Worm (Caenorhabditis elegans) whole organism, mixed stage, embryonic: ENCODE measurements around the gene fbxa-59.

Source experiments
- M03D4.4 ChIP-seq: sonication (generic microtip); optimal IDR thresholded peaks from 2 replicates; lab custom pipeline; 2017; ENCODE audit warnings: mild to moderate bottlenecking, missing genetic modification characterization, missing compliant biosample characterization
- bed-3 ChIP-seq: fragments of 200-800 bp; sonication (Bioruptor generic); optimal IDR thresholded peaks from 3 replicates; lab custom pipeline; 2018; ENCODE audit warnings: mild to moderate bottlenecking, missing genetic modification characterization, moderate library complexity, missing compliant biosample characterization
- blmp-1 ChIP-seq: fragments of 150-350 bp; optimal IDR thresholded peaks from 2 replicates; lab custom pipeline; 2014; ENCODE audit warnings: missing biosample characterization, missing genetic modification characterization
- ceh-39 ChIP-seq: fragments of 150-350 bp; optimal IDR thresholded peaks from 2 replicates; lab custom pipeline; 2014; ENCODE audit warnings: missing biosample characterization, missing genetic modification characterization
- ceh-43 ChIP-seq: fragments of 200-800 bp; sonication (Bioruptor generic); optimal IDR thresholded peaks from 2 replicates; lab custom pipeline; 2018; ENCODE audit warnings: mild to moderate bottlenecking, missing genetic modification characterization, moderate library complexity, missing compliant biosample characterization
- ceh-83 ChIP-seq: fragments of 200-800 bp; sonication (Bioruptor generic); optimal IDR thresholded peaks from 2 replicates; lab custom pipeline; 2018; ENCODE audit warnings: mild to moderate bottlenecking, missing genetic modification characterization, missing compliant biosample characterization
- ces-1 ChIP-seq: fragments of 150-350 bp; optimal IDR thresholded peaks from 2 replicates; lab custom pipeline; 2014; ENCODE audit warnings: missing biosample characterization, missing genetic modification reagents, missing genetic modification characterization
- cnd-1 ChIP-seq: fragments of 200-800 bp; sonication (Bioruptor generic); optimal IDR thresholded peaks from 2 replicates; lab custom pipeline; 2018; ENCODE audit warnings: mild to moderate bottlenecking, missing genetic modification characterization, missing compliant biosample characterization
- drap-1 ChIP-seq: fragments of 200-800 bp; sonication (Bioruptor generic); optimal IDR thresholded peaks from 3 replicates; lab custom pipeline; 2018; ENCODE audit warnings: mild to moderate bottlenecking, missing genetic modification characterization, missing compliant biosample characterization
- elt-1 ChIP-seq: sonication (generic microtip); optimal IDR thresholded peaks from 2 replicates; lab custom pipeline; 2017; ENCODE audit warnings: missing genetic modification characterization, mild to moderate bottlenecking, missing compliant biosample characterization, antibody characterized with exemption, moderate library complexity, borderline replicate concordance; ENCODE audit not compliant: insufficient read depth
- elt-3 ChIP-seq: fragments of 150-350 bp; optimal IDR thresholded peaks from 2 replicates; lab custom pipeline; 2014; ENCODE audit warnings: missing biosample characterization, missing genetic modification characterization
- flh-1 ChIP-seq: fragments of 200-800 bp; sonication (Bioruptor generic); optimal IDR thresholded peaks from 2 replicates; lab custom pipeline; 2018; ENCODE audit warnings: mild to moderate bottlenecking, missing genetic modification characterization, moderate library complexity, missing compliant biosample characterization
- ham-2 ChIP-seq: fragments of 200-800 bp; sonication (Bioruptor generic); optimal IDR thresholded peaks from 2 replicates; lab custom pipeline; 2018; ENCODE audit warnings: mild to moderate bottlenecking, missing genetic modification characterization, missing compliant biosample characterization
- hlh-1 ChIP-seq: fragments of 150-350 bp; optimal IDR thresholded peaks from 2 replicates; lab custom pipeline; 2014; ENCODE audit warnings: missing biosample characterization, missing genetic modification reagents, missing genetic modification characterization
- lin-13 ChIP-seq: fragments of 150-350 bp; optimal IDR thresholded peaks from 2 replicates; lab custom pipeline; 2014; ENCODE audit warnings: missing biosample characterization, missing genetic modification characterization
- lin-32 ChIP-seq: fragments of 200-800 bp; sonication (Bioruptor generic); optimal IDR thresholded peaks from 2 replicates; lab custom pipeline; 2018; ENCODE audit warnings: mild to moderate bottlenecking, missing genetic modification characterization, missing compliant biosample characterization
- lsy-2 ChIP-seq: fragments of 150-350 bp; optimal IDR thresholded peaks from 2 replicates; lab custom pipeline; 2014; ENCODE audit warnings: missing biosample characterization, missing genetic modification characterization
- mab-5 ChIP-seq: fragments of 150-350 bp; optimal IDR thresholded peaks from 2 replicates; lab custom pipeline; 2014; ENCODE audit warnings: missing biosample characterization, missing genetic modification characterization
- mep-1 ChIP-seq: fragments of 150-350 bp; optimal IDR thresholded peaks from 2 replicates; lab custom pipeline; 2017; ENCODE audit warnings: missing biosample characterization, missing genetic modification reagents, missing genetic modification characterization, inconsistent platforms
- mls-2 ChIP-seq: sonication (generic microtip); optimal IDR thresholded peaks from 2 replicates; lab custom pipeline; 2016; ENCODE audit warnings: mild to moderate bottlenecking, missing genetic modification characterization, moderate library complexity, missing compliant biosample characterization
- nhr-12 ChIP-seq: fragments of 150-350 bp; optimal IDR thresholded peaks from 2 replicates; lab custom pipeline; 2014; ENCODE audit warnings: missing biosample characterization, missing genetic modification characterization
- nhr-2 ChIP-seq: fragments of 150-350 bp; optimal IDR thresholded peaks from 2 replicates; lab custom pipeline; 2014; ENCODE audit warnings: missing biosample characterization, missing genetic modification characterization
- nhr-237 ChIP-seq: fragments of 150-350 bp; optimal IDR thresholded peaks from 2 replicates; lab custom pipeline; 2014; ENCODE audit warnings: missing biosample characterization, missing genetic modification characterization
- nhr-28 ChIP-seq: fragments of 150-350 bp; optimal IDR thresholded peaks from 2 replicates; lab custom pipeline; 2014; ENCODE audit warnings: missing biosample characterization, missing genetic modification characterization
- nhr-76 ChIP-seq: sonication (generic microtip); optimal IDR thresholded peaks from 2 replicates; lab custom pipeline; 2017; ENCODE audit warnings: missing biosample characterization, missing genetic modification characterization
- pha-4 ChIP-seq: fragments of 150-350 bp; optimal IDR thresholded peaks from 2 replicates; lab custom pipeline; 2018; ENCODE audit warnings: missing biosample characterization, missing genetic modification reagents, missing genetic modification characterization
- sem-2 ChIP-seq: fragments of 200-800 bp; sonication (Bioruptor generic); optimal IDR thresholded peaks from 2 replicates; lab custom pipeline; 2018; ENCODE audit warnings: mild to moderate bottlenecking, missing genetic modification characterization, missing compliant biosample characterization
- snpc-4 ChIP-seq: fragments of 150-350 bp; optimal IDR thresholded peaks from 2 replicates; lab custom pipeline; 2014; ENCODE audit warnings: missing biosample characterization, missing genetic modification characterization
- sptf-1 ChIP-seq: sonication (generic microtip); optimal IDR thresholded peaks from 2 replicates; lab custom pipeline; 2017; ENCODE audit warnings: mild to moderate bottlenecking, missing genetic modification characterization, moderate library complexity, missing compliant biosample characterization
- tbx-8 ChIP-seq: fragments of 200-800 bp; sonication (Bioruptor generic); optimal IDR thresholded peaks from 2 replicates; lab custom pipeline; 2018; ENCODE audit warnings: mild to moderate bottlenecking, missing genetic modification characterization, moderate library complexity, missing compliant biosample characterization
- unc-120 ChIP-seq: sonication (generic microtip); optimal IDR thresholded peaks from 2 replicates; lab custom pipeline; 2017; ENCODE audit warnings: missing genetic modification characterization, missing compliant biosample characterization; ENCODE audit not compliant: poor library complexity, severe bottlenecking
- unc-39 ChIP-seq: fragments of 150-350 bp; optimal IDR thresholded peaks from 2 replicates; lab custom pipeline; 2014; ENCODE audit warnings: missing biosample characterization, missing genetic modification characterization
- zip-8 ChIP-seq: fragments of 150-350 bp; optimal IDR thresholded peaks from 2 replicates; lab custom pipeline; 2014; ENCODE audit warnings: missing biosample characterization, missing genetic modification characterization
- ztf-11 ChIP-seq: fragments of 150-350 bp; optimal IDR thresholded peaks from 2 replicates; lab custom pipeline; 2014; ENCODE audit warnings: missing biosample characterization, missing genetic modification characterization

The fbxa-59 gene

DNA sequence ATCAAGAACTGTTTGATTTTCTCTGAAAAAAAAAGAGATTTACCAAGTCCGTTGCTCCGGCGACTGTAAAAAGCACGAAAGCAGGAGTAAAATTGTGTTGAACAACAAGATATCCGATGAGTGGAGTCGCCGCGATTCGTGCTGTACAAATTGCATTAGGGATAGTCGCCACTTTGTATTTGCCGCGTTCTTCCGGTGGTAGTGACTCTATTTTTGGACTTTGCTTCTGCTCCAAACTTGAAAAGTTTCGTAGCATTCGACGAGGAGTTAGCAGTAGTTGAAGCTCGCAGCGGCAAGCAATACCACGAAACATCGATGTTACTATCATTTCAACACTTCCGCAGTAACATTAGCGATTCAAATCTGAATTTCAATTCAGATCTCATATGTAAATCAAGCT is 33.7 kb downstream of the fbxa-59 start, which contains the start of gene crls-1:
Gene crls-1, minus strand, starts transcription at position 363 of the 400 bp plus-strand sequence.
- TF ChIP-seq elt-3 (tag; lab: Kevin White, UChicago) (no peak), bed-3 (GFP tag; lab: Kevin White, UChicago) (no peak), lin-32 (no peak), unc-39 (tag; lab: Kevin White, UChicago) (no peak), nhr-76 (tag; lab: Kevin White, UChicago) (no peak), mls-2 (tag; lab: Kevin White, UChicago) (no peak), cnd-1 (tag; lab: Kevin White, UChicago) (no peak), snpc-4 (no peak), nhr-237 (tag; lab: Kevin White, UChicago) (no peak), ces-1 (GFP tag; lab: Kevin White, UChicago) (no peak), ceh-83 (GFP tag; lab: Kevin White, UChicago) (no peak)

DNA sequence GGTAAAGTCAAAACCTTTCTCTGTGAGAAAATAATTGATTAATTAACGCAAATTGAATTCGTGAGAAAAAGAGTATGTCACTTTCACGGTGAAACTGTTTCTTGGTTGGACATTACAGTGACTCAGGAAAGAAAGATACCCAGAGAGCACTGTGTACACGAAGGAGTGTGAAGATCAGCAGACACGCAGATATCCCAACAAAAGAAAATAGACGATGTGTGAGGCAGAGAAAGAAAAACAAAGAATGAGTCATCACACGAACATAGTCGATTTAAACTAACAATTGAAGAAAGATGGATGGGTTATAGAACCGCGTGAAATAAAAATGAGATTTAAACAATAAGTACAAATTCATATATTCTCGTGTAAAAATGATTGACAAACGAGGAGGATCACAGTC is 35.3 kb downstream of the fbxa-59 start:
- no peak for TF ChIP-seq mls-2 (tag; lab: Kevin White, UChicago)
- no peak for TF ChIP-seq elt-1 (tag; lab: Kevin White, UChicago)
- peak; percentile 24 for TF ChIP-seq nhr-237 (tag; lab: Kevin White, UChicago)
- no peak for TF ChIP-seq drap-1 (GFP tag; lab: Kevin White, UChicago)
- no peak for TF ChIP-seq nhr-28 (tag; lab: Kevin White, UChicago)
- no peak for TF ChIP-seq lin-13 (tag; lab: Kevin White, UChicago)
- no peak for TF ChIP-seq nhr-2 (tag; lab: Kevin White, UChicago)
- TF ChIP-seq nhr-76 (tag; lab: Kevin White, UChicago): no peak
- TF ChIP-seq bed-3 (GFP tag; lab: Kevin White, UChicago): no peak
- peak; percentile 60 for TF ChIP-seq pha-4 (tag; lab: Kevin White, UChicago)
- TF ChIP-seq blmp-1 (tag; lab: Kevin White, UChicago): no peak
- TF ChIP-seq zip-8 (tag; lab: Kevin White, UChicago): no peak
- no peak for TF ChIP-seq lsy-2 (tag; lab: Kevin White, UChicago)
- TF ChIP-seq sem-2 (GFP tag; lab: Kevin White, UChicago): no peak
- TF ChIP-seq ztf-11 (tag; lab: Kevin White, UChicago): no peak

DNA sequence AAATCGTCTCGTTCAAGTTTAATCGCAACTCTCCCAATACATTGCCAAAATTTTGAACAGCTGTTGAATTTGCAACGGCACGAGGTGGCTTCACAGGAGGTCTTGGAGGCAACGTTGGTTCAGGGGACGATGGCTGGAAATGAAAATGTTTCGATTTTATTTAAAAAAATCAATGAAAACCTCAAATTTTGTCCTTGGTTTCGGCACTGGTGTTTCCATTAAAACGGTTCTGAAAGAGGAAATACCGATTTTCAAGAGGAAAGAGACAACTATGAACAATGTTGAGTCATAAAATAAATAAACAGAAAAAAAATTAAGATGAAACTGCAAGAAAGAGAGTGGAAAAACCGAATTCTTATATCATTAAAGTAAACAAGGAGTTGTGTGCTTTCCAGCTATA is 36.0 kb downstream of the fbxa-59 start, which contains the start of gene F23H11.4:
Gene F23H11.4, minus strand, starts transcription at position 229 of the 400 bp plus-strand sequence.
- TF ChIP-seq ceh-39 (no peak), hlh-1 (tag; lab: Kevin White, UChicago) (no peak), mep-1 (tag; lab: Kevin White, UChicago) (no peak), nhr-76 (tag; lab: Kevin White, UChicago) (no peak), nhr-12 (no peak), tbx-8 (GFP tag; lab: Kevin White, UChicago) (no peak), unc-39 (tag; lab: Kevin White, UChicago) (no peak), flh-1 (GFP tag; lab: Kevin White, UChicago) (no peak), lin-32 (no peak), mab-5 (tag; lab: Kevin White, UChicago) (no peak), zip-8 (tag; lab: Kevin White, UChicago) (no peak), ztf-11 (tag; lab: Kevin White, UChicago) (no peak), elt-1 (tag; lab: Kevin White, UChicago) (no peak), M03D4.4 (tag; lab: Kevin White, UChicago) (no peak), sptf-1 (tag; lab: Kevin White, UChicago) (no peak), drap-1 (GFP tag; lab: Kevin White, UChicago) (no peak)

DNA sequence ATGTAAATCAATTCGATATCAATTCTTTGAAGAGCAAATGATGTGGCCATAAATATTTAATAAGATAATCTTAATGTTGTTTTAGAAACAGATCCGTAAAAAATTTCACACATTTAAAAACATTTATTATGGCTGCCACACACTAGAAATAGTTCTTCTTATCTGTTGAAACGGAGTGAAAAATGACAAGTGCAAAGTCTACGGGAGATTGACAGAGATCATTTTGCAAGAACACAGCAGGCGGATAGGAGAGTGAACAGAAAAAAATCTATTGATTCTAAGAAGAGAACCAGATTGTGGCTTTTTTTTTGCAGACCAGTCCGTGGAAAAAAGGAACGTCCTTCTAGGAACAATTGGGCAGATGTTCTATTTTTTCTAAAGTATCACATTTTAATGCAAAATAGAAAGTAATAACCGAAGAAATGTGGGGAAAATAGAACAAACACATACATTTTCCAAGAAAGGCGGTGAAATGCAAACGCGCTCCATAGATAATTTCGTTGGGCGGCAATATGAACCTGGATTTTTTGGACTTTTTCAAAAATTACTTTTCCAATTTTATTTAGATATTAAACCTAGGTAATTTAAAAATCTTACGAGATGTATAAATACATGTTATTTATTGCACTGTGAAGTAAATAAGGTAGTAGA is 41.6 kb downstream of the fbxa-59 start:
- TF ChIP-seq ceh-43 (GFP tag; lab: Kevin White, UChicago): no peak
- TF ChIP-seq elt-3 (tag; lab: Kevin White, UChicago): no peak
- no peak for TF ChIP-seq hlh-1 (tag; lab: Kevin White, UChicago)
- no peak for TF ChIP-seq ceh-39
- no peak for TF ChIP-seq ceh-83 (GFP tag; lab: Kevin White, UChicago)
- TF ChIP-seq sptf-1 (tag; lab: Kevin White, UChicago): no peak
- no peak for TF ChIP-seq unc-120 (tag; lab: Kevin White, UChicago)
- no peak for TF ChIP-seq cnd-1 (tag; lab: Kevin White, UChicago)
- TF ChIP-seq snpc-4: no peak
- TF ChIP-seq lin-13 (tag; lab: Kevin White, UChicago): no peak
- no peak for TF ChIP-seq bed-3 (GFP tag; lab: Kevin White, UChicago)
- no peak for TF ChIP-seq M03D4.4 (tag; lab: Kevin White, UChicago)
- TF ChIP-seq pha-4 (tag; lab: Kevin White, UChicago): no peak
- no peak for TF ChIP-seq lsy-2 (tag; lab: Kevin White, UChicago)
- no peak for TF ChIP-seq ztf-11 (tag; lab: Kevin White, UChicago)
- no peak for TF ChIP-seq tbx-8 (GFP tag; lab: Kevin White, UChicago)
- no peak for TF ChIP-seq ces-1 (GFP tag; lab: Kevin White, UChicago)
- no peak for TF ChIP-seq nhr-2 (tag; lab: Kevin White, UChicago)
- TF ChIP-seq ham-2 (GFP tag; lab: Kevin White, UChicago): no peak
- TF ChIP-seq nhr-76 (tag; lab: Kevin White, UChicago): no peak
